Fruit fly (Drosophila melanogaster) whole organism, wandering third instar larva: Measurements from ENCODE around the gene CG3604.

Experiments used
- CG9705 ChIP-seq: fragments of 200-800 bp; sonication (Bioruptor generic); optimal IDR thresholded peaks from 2 replicates; lab custom pipeline; 2018; ENCODE audit warnings: missing biosample characterization, mild to moderate bottlenecking, missing genetic modification characterization
- CrebA ChIP-seq: fragments of 200-800 bp; sonication (Bioruptor generic); optimal IDR thresholded peaks from 2 replicates; lab custom pipeline; 2016; ENCODE audit warnings: missing biosample characterization, mild to moderate bottlenecking, missing genetic modification characterization, borderline replicate concordance
- Dfd ChIP-seq: fragments of >200 bp; optimal IDR thresholded peaks from 2 replicates; lab custom pipeline; 2017; ENCODE audit warnings: missing biosample characterization, missing genetic modification characterization
- Dif ChIP-seq: fragments of 200-275, 200-300 bp; sonication (Bioruptor generic); optimal IDR thresholded peaks from 2 replicates; lab custom pipeline; 2018; ENCODE audit warnings: missing biosample characterization, missing genetic modification characterization; ENCODE audit not compliant: partially characterized antibody
- GATAd ChIP-seq: sonication (Bioruptor generic); optimal IDR thresholded peaks from 2 replicates; lab custom pipeline; 2016; ENCODE audit warnings: missing biosample characterization, missing genetic modification characterization
- Hnf4 ChIP-seq: fragments of 200-800 bp; sonication (Bioruptor generic); optimal IDR thresholded peaks from 2 replicates; lab custom pipeline; 2016; ENCODE audit warnings: missing biosample characterization, mild to moderate bottlenecking, missing genetic modification characterization
- Hr83 ChIP-seq: fragments of 200-300 bp; sonication (Bioruptor generic); optimal IDR thresholded peaks from 2 replicates; lab custom pipeline; 2016; ENCODE audit warnings: missing biosample characterization, mild to moderate bottlenecking, missing genetic modification characterization, moderate library complexity; ENCODE audit not compliant: poor library complexity, severe bottlenecking
- Jra ChIP-seq: sonication (Bioruptor generic); optimal IDR thresholded peaks from 2 replicates; lab custom pipeline; 2016; ENCODE audit warnings: missing biosample characterization, missing genetic modification characterization
- Mio ChIP-seq: sonication (Bioruptor generic); optimal IDR thresholded peaks from 2 replicates; lab custom pipeline; 2016; ENCODE audit warnings: missing biosample characterization, missing genetic modification characterization
- Myc ChIP-seq: fragments of >200 bp; optimal IDR thresholded peaks from 2 replicates; lab custom pipeline; 2017
- N ChIP-seq: fragments of >200 bp; optimal IDR thresholded peaks from 2 replicates; lab custom pipeline; 2018; ENCODE audit warnings: missing biosample characterization, missing external identifiers, missing genetic modification characterization
- OdsH ChIP-seq: fragments of 200-800 bp; sonication (Bioruptor generic); optimal IDR thresholded peaks from 2 replicates; lab custom pipeline; 2016; ENCODE audit warnings: missing biosample characterization, mild to moderate bottlenecking, missing genetic modification characterization
- Sp1 ChIP-seq: fragments of 200-800 bp; sonication (Bioruptor generic); optimal IDR thresholded peaks from 3 replicates; lab custom pipeline; 2019; ENCODE audit warnings: missing biosample characterization, mild to moderate bottlenecking, missing genetic modification characterization, moderate library complexity
- Vsx2 ChIP-seq: fragments of 200-300, 225-300 bp; sonication (Bioruptor generic); optimal IDR thresholded peaks from 2 replicates; lab custom pipeline; 2018; ENCODE audit warnings: missing biosample characterization, missing genetic modification characterization; ENCODE audit not compliant: partially characterized antibody
- br ChIP-seq: fragments of 200-800 bp; sonication (Bioruptor generic); optimal IDR thresholded peaks from 2 replicates; lab custom pipeline; 2016; ENCODE audit warnings: missing biosample characterization, missing genetic modification characterization
- brk ChIP-seq: fragments of 200-800 bp; sonication (Bioruptor generic); optimal IDR thresholded peaks from 2 replicates; lab custom pipeline; 2016; ENCODE audit warnings: missing biosample characterization, mild to moderate bottlenecking, missing genetic modification characterization
- dl ChIP-seq, 2 experiments: fragments of 175-275, 200-275 bp in 1 of 2; fragments of 200-275 bp in 1 of 2; sonication (Bioruptor generic); optimal IDR thresholded peaks; lab custom pipeline; 2018; ENCODE audit warnings: mild to moderate bottlenecking in 2 of 2, missing biosample characterization in 2 of 2, missing genetic modification characterization in 2 of 2, moderate library complexity in 2 of 2; ENCODE audit not compliant: partially characterized antibody in 2 of 2, insufficient read depth in 1 of 2
- dsf ChIP-seq: sonication (Bioruptor generic); optimal IDR thresholded peaks from 2 replicates; lab custom pipeline; 2016; ENCODE audit warnings: missing biosample characterization, missing genetic modification characterization, borderline replicate concordance
- ey ChIP-seq: fragments of 200-800 bp; sonication (Bioruptor generic); optimal IDR thresholded peaks from 2 replicates; lab custom pipeline; 2016; ENCODE audit warnings: missing biosample characterization, missing genetic modification characterization
- foxo ChIP-seq, 2 experiments: fragments of 200-800 bp; sonication (Bioruptor generic); optimal IDR thresholded peaks; 2 replicates in 1 of 2; 3 replicates in 1 of 2; lab custom pipeline; 2016 to 2017; ENCODE audit warnings: missing biosample characterization in 2 of 2, missing genetic modification characterization in 2 of 2
- fru ChIP-seq: fragments of 200-800 bp; sonication (Bioruptor generic); optimal IDR thresholded peaks from 3 replicates; lab custom pipeline; 2016; ENCODE audit warnings: missing biosample characterization, mild to moderate bottlenecking, missing genetic modification characterization
- h ChIP-seq: fragments of 200-800 bp; sonication (Bioruptor generic); optimal IDR thresholded peaks from 3 replicates; lab custom pipeline; 2016; ENCODE audit warnings: missing biosample characterization, mild to moderate bottlenecking, missing genetic modification characterization
- pan ChIP-seq: fragments of >200 bp; optimal IDR thresholded peaks from 2 replicates; lab custom pipeline; 2017
- rgr ChIP-seq: fragments of 200-800 bp; sonication (Bioruptor generic); optimal IDR thresholded peaks from 3 replicates; lab custom pipeline; 2016; ENCODE audit warnings: missing biosample characterization, mild to moderate bottlenecking, missing genetic modification characterization
- sage ChIP-seq: fragments of 200-800 bp; sonication (Bioruptor generic); optimal IDR thresholded peaks from 2 replicates; lab custom pipeline; 2016; ENCODE audit warnings: missing biosample characterization, mild to moderate bottlenecking, missing genetic modification characterization
- sv ChIP-seq: fragments of 200-800 bp; sonication (Bioruptor generic); optimal IDR thresholded peaks from 3 replicates; lab custom pipeline; 2016; ENCODE audit warnings: missing biosample characterization, missing genetic modification characterization
- tai ChIP-seq: sonication (Bioruptor generic); optimal IDR thresholded peaks from 2 replicates; lab custom pipeline; 2016; ENCODE audit warnings: missing biosample characterization, missing genetic modification characterization
- woc ChIP-seq: sonication (Bioruptor generic); optimal IDR thresholded peaks from 2 replicates; lab custom pipeline; 2016; ENCODE audit warnings: missing biosample characterization, mild to moderate bottlenecking, missing genetic modification characterization

CG3604 gene

DNA sequence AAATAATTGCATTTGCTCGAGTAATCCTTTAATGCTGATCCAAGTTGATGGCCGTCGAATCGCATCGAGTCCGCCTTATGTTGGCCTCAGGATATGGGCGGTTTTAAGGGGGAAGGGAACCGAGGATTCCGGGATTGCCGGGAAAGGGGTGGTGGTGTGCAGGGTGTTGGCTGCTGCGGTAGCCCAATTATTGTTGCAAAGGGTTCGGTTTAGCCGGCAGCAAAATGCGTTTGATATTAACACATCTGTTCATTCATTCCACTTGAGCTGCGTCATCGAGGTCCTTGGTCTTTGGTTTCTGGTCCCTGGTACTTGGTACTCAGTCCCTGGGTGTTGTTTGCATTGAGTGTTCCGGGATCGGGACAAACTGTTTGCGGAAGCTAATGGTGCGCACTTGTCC, 16.3 kb downstream of the CG3604 start:
- TF ChIP-seq woc (no peak), dl (GFP tag; optimal IDR thresholded peaks at IDR 0.05; lab: Kevin White, UChicago; ENCODE audit: insufficient read depth in 1 of 2, partially characterized antibody in 2 of 2) (no peak)

DNA sequence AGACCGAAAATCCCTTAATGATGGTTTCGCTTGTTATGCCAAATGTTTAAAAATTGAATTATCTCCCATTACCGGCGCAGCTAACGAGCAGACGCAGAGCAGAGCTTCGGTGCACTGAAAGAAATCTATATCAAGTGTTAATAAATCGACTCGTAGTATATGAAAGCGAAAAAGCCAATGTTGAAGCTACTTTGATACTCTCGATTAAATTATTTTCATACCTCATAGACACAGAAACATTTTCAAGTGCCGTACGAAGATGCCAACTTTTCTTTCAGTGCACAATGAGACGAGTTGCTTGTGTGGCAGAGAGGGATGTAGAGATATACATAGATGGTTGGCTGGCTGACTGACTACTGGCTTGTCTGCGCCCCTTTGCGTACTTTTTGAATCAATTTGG, 21.9 kb downstream of the CG3604 start:
- TF ChIP-seq sv (GFP tag; lab: Kevin White, UChicago): no peak
- no peak for TF ChIP-seq N
- no peak for TF ChIP-seq fru
- TF ChIP-seq Dif (GFP tag; lab: Kevin White, UChicago): no peak
- TF ChIP-seq Mio (GFP tag; lab: Kevin White, UChicago): no peak
- no peak for TF ChIP-seq dsf (GFP tag; lab: Kevin White, UChicago)
- TF ChIP-seq Jra (GFP tag; lab: Kevin White, UChicago): no peak
- TF ChIP-seq tai (GFP tag; lab: Kevin White, UChicago): no peak
- TF ChIP-seq brk (GFP tag; lab: Kevin White, UChicago): no peak
- TF ChIP-seq Sp1 (GFP tag; lab: Kevin White, UChicago): no peak
- TF ChIP-seq h: no peak
- no peak for TF ChIP-seq Dfd (GFP tag; lab: Kevin White, UChicago)
- TF ChIP-seq GATAd (GFP tag; lab: Kevin White, UChicago): no peak
- TF ChIP-seq sage (GFP tag; lab: Kevin White, UChicago): no peak
- TF ChIP-seq OdsH (GFP tag; lab: Kevin White, UChicago): no peak
- TF ChIP-seq Vsx2 (GFP tag; lab: Kevin White, UChicago): no peak

DNA sequence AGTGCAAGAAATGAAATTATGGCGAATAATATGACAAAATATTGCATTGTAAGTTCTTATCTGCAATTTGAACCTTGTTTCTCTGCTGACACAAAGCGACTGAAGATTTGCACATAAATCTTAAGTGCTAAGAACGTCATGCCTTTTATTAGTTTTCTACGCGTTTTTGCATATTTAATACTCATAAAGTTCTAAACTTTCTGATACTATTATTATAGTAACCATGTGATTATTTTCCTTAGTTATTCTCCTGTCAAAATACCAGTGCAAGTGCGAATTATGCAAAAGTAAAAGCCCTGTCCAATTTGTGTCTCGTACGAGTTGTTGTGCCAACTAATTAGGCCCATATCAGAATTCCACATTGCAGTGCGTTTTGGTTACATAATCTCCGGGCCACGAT, 27.2 kb downstream of the CG3604 start, which contains the start of gene Sfp24Bc:
Gene Sfp24Bc (minus strand): TSS at position 101 of the 400 bp plus-strand sequence.
- no peak for TF ChIP-seq CG9705 (GFP tag; lab: Kevin White, UChicago)
- no peak for TF ChIP-seq CrebA (GFP tag; lab: Kevin White, UChicago)
- TF ChIP-seq foxo (GFP tag; optimal IDR thresholded peaks at IDR 0.05; lab: Kevin White, UChicago): no peak
- TF ChIP-seq tai (GFP tag; lab: Kevin White, UChicago): no peak
- TF ChIP-seq rgr (GFP tag; lab: Kevin White, UChicago): no peak
- no peak for TF ChIP-seq Dif (GFP tag; lab: Kevin White, UChicago)
- no peak for TF ChIP-seq brk (GFP tag; lab: Kevin White, UChicago)

DNA sequence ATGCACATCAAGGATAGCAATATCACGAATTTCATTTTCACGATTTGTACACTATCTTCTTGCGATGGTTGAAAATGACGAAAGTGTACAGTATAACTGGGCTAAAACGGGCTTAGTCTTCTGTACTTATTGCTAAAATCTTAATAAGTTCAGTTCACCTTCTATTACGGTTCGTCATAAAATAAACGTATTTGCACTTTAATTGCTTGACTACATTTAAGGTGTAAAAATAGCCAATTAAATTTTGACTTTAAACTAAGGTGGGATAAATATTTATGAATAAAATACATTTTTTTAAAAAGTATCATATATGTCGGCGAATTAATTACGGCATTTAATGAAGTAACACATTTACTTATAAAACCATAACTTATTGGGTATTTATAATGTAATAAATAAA, 28.0 kb downstream of the CG3604 start, which contains the start of gene Sfp24Bb:
Gene Sfp24Bb (minus strand): TSS at position 101 of the 400 bp plus-strand sequence.
- no peak for TF ChIP-seq dl (GFP tag; optimal IDR thresholded peaks at IDR 0.05; lab: Kevin White, UChicago; ENCODE audit: insufficient read depth in 1 of 2, partially characterized antibody in 2 of 2)
- TF ChIP-seq sv (GFP tag; lab: Kevin White, UChicago): no peak
- no peak for TF ChIP-seq pan (lab: Kevin White, UChicago)
- no peak for TF ChIP-seq foxo (GFP tag; optimal IDR thresholded peaks at IDR 0.05; lab: Kevin White, UChicago)
- TF ChIP-seq ey: no peak
- TF ChIP-seq CG9705 (GFP tag; lab: Kevin White, UChicago): no peak
- no peak for TF ChIP-seq dsf (GFP tag; lab: Kevin White, UChicago)
- no peak for TF ChIP-seq fru
- no peak for TF ChIP-seq Hr83 (GFP tag; lab: Kevin White, UChicago)
- no peak for TF ChIP-seq tai (GFP tag; lab: Kevin White, UChicago)
- TF ChIP-seq GATAd (GFP tag; lab: Kevin White, UChicago): no peak
- TF ChIP-seq h: no peak
- TF ChIP-seq Vsx2 (GFP tag; lab: Kevin White, UChicago): no peak
- TF ChIP-seq rgr (GFP tag; lab: Kevin White, UChicago): no peak
- no peak for TF ChIP-seq br (GFP tag; lab: Kevin White, UChicago)

DNA sequence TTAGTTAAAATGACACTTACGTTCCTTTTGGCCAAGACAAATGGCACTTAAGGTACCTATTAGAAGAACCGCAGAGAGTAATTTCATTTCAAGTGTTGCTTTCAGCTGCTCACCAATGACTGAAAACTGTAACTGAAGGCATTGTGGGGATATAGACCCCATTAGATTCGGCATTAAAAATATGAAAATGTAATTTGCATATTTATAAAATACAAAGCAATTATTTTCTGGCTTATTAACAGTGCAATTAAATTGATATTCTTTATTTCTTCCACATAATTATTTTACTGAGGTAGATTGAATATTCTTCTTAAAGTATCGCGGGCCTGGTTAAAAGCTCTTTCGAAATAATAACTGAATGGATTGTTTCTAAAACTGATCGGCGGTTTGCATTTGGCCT, 28.6 kb downstream of the CG3604 start, which contains the start of gene Sfp24Bd:
Gene Sfp24Bd (minus strand): TSS at position 101 of the 400 bp plus-strand sequence.
- TF ChIP-seq rgr (GFP tag; lab: Kevin White, UChicago): no peak
- no peak for TF ChIP-seq Myc (lab: Kevin White, UChicago)
- no peak for TF ChIP-seq N
- TF ChIP-seq Vsx2 (GFP tag; lab: Kevin White, UChicago): no peak
- TF ChIP-seq Hnf4 (GFP tag; lab: Kevin White, UChicago): no peak
